Fruit fly (Drosophila melanogaster) whole organism: ENCODE measurements around the gene Nup35.

Source experiments
- CG8478 ChIP-seq: fragments of >200 bp; optimal IDR thresholded peaks from 2 replicates; lab custom pipeline; 2018; ENCODE audit warnings: inconsistent platforms
- Dll ChIP-seq: fragments of >200 bp; optimal IDR thresholded peaks from 2 replicates; lab custom pipeline; 2017
- EcR ChIP-seq, 2 experiments: fragments of >200 bp; optimal IDR thresholded peaks; 2 replicates each; lab custom pipeline; 2017; ENCODE audit warnings: missing biosample characterization in 2 of 2, missing genetic modification characterization in 2 of 2, missing genetic modification reagents in 2 of 2
- pan ChIP-seq: fragments of >200 bp; optimal IDR thresholded peaks from 2 replicates; lab custom pipeline; 2017
- psq ChIP-seq: fragments of >200 bp; optimal IDR thresholded peaks from 2 replicates; lab custom pipeline; 2017
- usp ChIP-seq: fragments of >200 bp; optimal IDR thresholded peaks from 2 replicates; lab custom pipeline; 2017; ENCODE audit warnings: missing biosample characterization, missing genetic modification characterization, mixed read lengths

The Nup35 gene

DNA sequence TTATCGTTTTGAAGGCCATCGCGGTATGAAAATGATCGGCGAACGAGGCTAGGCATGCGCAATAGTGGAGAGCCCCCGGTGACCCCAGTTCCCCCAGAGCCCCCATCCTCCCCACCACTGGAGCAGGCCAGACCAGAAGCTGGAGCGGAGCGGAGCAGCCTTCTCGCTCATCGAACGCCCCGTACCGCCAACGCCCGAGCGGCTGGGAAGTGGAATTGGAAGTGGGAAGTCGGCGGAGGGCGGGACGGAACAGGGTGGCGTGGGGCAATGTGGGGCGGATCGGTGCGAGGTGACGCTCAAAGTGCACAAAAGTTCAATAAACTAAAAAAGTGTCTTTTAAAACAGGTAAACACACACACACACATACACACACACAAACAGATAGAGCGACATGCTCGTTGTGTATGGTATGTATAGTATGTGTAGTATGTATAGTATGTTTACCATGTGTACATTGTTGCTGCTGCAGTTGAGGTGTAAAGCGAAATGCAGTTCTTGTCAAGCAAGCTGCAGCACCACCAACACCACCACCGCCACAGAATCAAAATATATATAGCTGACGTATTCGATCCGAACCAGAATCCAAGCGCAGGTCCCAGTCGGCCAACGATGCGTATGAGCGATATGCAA, 23.7 kb downstream of the Nup35 start:
- TF ChIP-seq usp (GFP tag; lab: Kevin White, UChicago) (no peak), EcR (GFP tag; optimal IDR thresholded peaks at IDR 0.05; lab: Kevin White, UChicago) (peak in 1 of 2 experiments; percentile 24)

DNA sequence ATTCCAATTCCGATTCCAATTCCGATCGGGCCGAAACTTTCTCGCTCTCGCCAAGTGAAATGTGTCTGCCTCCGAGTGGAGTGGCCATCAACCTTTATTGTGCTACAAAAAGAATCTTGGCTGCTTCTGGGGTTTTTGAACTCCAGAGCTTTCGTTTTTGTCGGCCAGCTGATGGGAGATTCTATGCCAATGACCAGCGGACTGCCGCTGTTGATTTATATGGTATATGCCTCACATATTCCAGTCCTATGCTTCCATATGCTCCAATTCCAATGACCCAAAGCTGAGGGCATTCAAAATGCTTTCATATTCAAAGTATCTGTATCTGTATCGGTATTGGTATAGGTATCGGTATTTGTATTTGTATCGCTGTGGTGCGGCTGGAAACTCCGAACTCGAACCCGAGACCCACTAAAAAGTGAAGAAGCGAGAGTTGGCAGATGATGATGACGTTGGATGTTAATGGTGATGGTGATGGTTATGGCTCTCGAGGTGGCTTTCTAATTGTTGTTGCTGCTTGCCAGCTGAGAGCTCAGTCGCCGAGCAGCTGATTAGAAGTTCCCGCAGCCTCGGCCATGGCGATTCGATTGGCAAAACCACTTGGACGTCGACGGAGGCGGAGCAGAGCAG, 25.0 kb downstream of the Nup35 start:
- no peak for TF ChIP-seq psq (lab: Kevin White, UChicago)
- TF ChIP-seq CG8478 (lab: Kevin White, UChicago), result no peak
- no peak for TF ChIP-seq Dll (lab: Kevin White, UChicago)

DNA sequence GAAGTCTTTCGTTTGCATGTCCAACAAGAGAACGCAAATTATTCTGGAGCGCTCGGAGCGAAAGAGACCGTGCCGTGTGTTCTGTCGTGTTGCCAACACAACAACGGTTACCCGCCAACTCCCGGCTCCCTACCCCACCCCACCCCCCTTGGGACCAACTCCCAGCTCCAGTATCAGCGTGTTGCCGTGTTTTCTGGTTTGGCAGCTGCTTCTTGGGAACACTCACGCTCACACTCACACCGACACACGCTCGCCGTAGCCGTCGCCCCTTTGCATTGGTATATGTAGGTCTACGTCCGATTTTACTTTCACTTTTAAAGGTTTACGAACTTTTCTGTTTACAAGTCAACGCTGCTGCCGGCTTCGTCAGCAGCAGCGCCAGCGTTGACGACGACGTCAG, 27.3 kb downstream of the Nup35 start:
- TF ChIP-seq Dll (lab: Kevin White, UChicago) (no peak), EcR (GFP tag; optimal IDR thresholded peaks at IDR 0.05; lab: Kevin White, UChicago) (peak; percentile 84 to 94)

DNA sequence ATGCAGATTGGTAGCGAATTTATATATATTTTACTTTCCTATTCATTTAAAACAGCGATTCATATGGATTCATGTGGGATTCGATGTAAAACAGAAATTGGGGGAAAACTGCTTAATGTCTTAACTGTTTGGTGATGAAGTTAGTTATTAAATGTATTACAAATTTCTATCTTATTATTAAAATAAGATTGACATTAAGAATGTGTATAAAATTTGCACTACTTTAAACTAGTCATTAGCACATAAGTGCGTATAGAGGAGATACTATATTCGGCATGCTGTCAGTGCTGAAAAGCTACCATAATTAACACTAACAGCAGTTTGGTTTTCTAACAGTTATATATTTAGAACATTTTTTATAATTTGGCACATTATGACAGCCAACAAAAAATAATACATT, 27.7 kb downstream of the Nup35 start:
- TF ChIP-seq EcR (GFP tag; optimal IDR thresholded peaks at IDR 0.05; lab: Kevin White, UChicago), result no peak

DNA sequence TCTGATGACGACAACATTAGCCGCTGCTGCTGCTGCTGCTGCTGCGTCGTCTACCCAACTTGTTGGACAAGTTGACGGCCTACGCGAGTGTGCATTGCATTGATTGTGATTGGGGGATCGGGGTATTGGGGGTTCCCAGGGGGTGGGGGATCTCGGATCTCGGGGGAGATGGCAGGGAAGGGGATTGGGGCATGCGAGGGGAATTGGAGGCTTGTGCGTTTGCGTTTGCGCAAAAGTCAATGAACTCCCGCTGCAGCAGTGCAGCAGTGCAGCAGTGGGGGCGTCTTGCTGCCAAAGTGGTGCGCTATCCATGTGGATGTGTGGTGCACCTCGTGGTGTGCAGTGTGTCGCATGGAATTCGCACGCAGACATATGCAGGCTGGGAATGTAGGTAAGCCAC, 28.8 kb downstream of the Nup35 start:
- TF ChIP-seq EcR (GFP tag; optimal IDR thresholded peaks at IDR 0.05; lab: Kevin White, UChicago) (peak in 1 of 2 experiments; percentile 77), psq (lab: Kevin White, UChicago) (no peak)

DNA sequence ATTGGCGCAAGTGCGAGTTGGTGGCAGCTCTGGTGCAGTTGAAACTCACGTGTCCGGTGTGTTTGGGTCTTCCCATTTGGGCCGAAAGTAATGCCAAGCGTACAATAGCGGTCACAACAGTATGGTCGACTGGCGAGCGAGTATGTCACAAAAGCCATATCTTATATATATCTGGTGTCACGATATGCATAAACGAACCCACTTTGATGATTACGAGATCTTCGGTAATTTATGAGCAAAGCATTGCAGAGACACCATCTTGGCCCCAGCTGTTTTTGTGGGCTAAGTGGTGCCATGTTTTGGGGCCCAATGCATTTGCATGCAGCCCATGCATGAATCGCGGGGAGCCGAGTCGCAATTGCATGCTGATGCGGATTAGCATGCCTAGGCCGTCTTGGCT, 30.9 kb downstream of the Nup35 start:
- no peak for TF ChIP-seq CG8478 (lab: Kevin White, UChicago)
- TF ChIP-seq usp (GFP tag; lab: Kevin White, UChicago), result no peak
- no peak for TF ChIP-seq Dll (lab: Kevin White, UChicago)
- TF ChIP-seq EcR (GFP tag; optimal IDR thresholded peaks at IDR 0.05; lab: Kevin White, UChicago), result no peak
- TF ChIP-seq pan (lab: Kevin White, UChicago), result no peak
- no peak for TF ChIP-seq psq (lab: Kevin White, UChicago)

DNA sequence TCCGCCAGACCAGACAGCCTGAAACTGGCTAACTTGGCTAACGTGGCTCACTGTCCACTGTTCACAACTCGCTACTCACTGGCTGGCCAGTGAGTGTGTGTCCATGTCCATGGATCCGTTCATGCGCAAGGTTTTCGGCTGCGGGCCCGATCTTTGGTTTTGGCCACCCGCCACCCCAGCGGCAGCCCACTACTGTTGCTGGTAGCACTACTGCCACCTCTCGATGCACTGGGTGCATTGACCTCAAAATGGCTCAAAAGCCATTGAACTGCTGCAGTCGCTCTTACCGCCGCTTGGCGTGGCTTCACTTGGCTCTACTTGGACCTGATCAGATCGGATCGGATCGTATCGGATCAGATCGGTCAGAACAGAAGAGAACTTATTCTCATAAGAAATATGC, 33.4 kb downstream of the Nup35 start:
- peak in 1 of 2 experiments; percentile 57 for TF ChIP-seq EcR (GFP tag; optimal IDR thresholded peaks at IDR 0.05; lab: Kevin White, UChicago)
- no peak for TF ChIP-seq CG8478 (lab: Kevin White, UChicago)

DNA sequence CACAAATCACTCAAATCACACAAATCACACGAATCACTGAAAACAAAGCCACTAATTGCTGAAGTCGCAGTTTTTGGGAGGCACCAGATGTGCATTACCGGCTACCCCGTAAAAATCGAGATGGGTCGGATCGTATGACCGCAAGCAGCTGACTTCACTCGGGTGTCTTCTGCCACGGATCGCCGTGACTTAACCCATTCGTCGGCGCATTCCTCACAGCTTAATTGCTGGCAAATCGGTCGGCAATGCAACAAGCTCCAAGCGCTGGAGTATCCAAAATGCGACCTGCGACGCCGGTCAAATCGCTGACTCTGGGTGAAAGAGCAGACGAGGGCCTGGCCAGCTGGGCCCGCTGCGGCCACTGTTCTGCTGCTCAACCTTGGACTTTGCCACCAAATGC, 34.8 kb downstream of the Nup35 start:
- TF ChIP-seq psq (lab: Kevin White, UChicago), result no peak
- TF ChIP-seq pan (lab: Kevin White, UChicago), result no peak
- TF ChIP-seq EcR (GFP tag; optimal IDR thresholded peaks at IDR 0.05; lab: Kevin White, UChicago), result no peak
- no peak for TF ChIP-seq CG8478 (lab: Kevin White, UChicago)

DNA sequence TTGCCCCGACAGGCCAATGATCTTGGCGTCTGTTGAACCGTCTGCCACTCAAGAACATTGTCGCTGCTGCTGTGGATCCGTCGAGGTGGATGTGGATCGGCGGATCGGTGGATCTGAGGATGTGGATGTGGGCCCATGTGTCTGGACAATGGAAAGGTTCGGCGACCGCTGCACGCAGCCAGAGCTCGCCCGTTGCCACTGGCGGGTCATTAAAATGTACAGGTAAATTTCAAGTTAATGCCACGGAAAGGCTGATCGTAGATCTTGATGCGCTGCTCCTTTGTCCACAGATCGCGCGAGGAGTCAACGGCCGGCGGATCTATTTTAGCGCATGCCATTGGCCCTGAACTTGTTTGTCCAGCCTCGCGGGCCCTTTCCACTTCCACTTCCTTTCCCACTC, 36.5 kb downstream of the Nup35 start:
- TF ChIP-seq Dll (lab: Kevin White, UChicago) (no peak), psq (lab: Kevin White, UChicago) (no peak), usp (GFP tag; lab: Kevin White, UChicago) (no peak), CG8478 (lab: Kevin White, UChicago) (no peak), pan (lab: Kevin White, UChicago) (no peak), EcR (GFP tag; optimal IDR thresholded peaks at IDR 0.05; lab: Kevin White, UChicago) (peak in 1 of 2 experiments; percentile 75)

DNA sequence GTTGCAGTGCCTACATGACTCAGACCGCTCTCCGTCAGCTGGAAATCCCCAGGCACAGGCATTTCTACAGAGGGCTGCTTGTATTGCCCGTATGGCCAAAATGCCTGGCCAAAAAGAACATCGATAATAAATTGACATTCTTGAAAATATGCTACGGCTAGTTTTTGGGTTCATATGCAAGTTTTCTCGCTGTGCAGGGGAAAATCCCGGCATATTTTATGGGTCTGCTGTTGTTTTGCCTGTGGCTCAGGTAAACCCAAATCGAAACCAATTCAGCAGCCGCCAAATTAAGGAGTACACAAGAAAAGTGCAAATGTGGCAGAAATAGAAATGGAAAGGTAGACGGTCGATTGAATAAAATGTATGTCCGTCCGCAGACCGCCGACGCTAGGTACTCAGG, 36.9 kb downstream of the Nup35 start:
- TF ChIP-seq EcR (GFP tag; optimal IDR thresholded peaks at IDR 0.05; lab: Kevin White, UChicago) (peak in 1 of 2 experiments; percentile 31), psq (lab: Kevin White, UChicago) (no peak), Dll (lab: Kevin White, UChicago) (no peak)

DNA sequence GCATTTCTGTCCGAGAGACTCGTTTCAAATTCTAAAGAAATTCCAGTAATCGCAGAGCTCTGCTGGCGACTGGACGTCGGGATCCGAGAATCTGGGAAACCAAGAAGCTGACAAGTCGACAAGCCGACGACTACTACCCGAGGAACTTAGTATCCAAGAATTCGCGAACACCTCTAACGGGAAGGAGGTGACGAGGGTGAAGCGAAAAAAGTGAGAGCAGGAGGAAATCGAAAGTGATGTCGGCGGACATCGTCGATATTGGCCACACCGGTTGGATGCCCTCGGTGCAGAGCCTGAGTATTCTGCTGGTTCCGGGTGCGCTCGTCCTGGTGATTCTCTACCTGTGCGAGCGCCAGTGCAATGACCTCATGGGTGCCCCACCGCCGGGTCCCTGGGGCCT, 37.7 kb downstream of the Nup35 start, which contains the start of gene phtm:
TSS of gene phtm (plus strand) at position 41 of the 400 bp plus-strand sequence.
- no peak for TF ChIP-seq usp (GFP tag; lab: Kevin White, UChicago)
- TF ChIP-seq Dll (lab: Kevin White, UChicago), result no peak

DNA sequence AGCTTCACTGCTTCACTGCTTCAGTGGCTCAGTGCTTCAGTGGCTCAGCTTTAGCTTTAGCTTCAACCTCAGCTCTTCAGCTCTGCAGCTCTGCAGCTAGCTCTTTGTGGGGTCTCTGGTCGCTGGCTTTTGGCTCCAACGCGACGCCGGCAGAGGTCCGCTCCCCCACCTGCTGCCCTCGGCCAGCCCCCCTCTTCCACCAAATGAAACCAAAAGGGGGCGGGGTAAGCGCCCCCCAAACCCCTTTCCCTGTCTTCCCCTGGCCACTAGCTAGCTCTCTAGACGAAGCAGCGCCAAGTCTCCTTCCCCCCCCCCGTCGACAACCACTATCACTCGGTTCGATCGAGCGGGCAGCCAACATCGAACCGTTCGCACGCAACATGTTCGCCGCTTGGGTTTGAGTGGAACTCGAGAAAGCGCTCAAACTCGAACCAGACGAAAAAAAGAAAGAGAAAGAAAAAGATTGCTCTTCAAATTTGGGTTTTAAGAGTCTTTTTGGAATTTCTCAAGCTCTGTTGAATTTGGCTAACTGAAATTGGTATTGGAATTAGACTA, 45.0 kb downstream of the Nup35 start, which contains the start of gene Cyp18a1:
TSS of gene Cyp18a1 (minus strand) at position 95 of the 555 bp plus-strand sequence.
- TF ChIP-seq CG8478 (lab: Kevin White, UChicago), result no peak
- no peak for TF ChIP-seq usp (GFP tag; lab: Kevin White, UChicago)
- TF ChIP-seq psq (lab: Kevin White, UChicago), result no peak
- no peak for TF ChIP-seq EcR (GFP tag; optimal IDR thresholded peaks at IDR 0.05; lab: Kevin White, UChicago)
- TF ChIP-seq Dll (lab: Kevin White, UChicago), result no peak
- no peak for TF ChIP-seq pan (lab: Kevin White, UChicago)

DNA sequence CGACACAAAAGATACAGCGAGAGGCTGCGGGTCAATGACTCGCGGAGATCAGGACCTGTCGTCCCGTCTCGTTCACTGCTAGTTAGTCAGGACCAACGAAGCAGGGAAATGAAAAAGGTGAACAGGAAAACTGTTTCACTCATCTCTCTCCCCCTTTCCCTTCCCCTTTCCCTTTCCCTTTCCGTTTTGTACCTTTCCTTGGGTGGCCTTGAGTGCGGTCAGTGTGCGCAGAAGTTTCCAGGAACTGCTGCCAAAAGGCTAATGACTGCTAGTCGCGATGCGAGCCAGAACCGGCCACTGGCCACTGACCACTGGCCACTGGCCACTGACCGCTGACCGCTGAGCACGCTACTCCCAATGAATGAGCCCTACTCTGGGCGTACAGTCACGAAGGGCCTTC, 47.6 kb downstream of the Nup35 start:
- peak in 1 of 2 experiments; percentile 50 for TF ChIP-seq EcR (GFP tag; optimal IDR thresholded peaks at IDR 0.05; lab: Kevin White, UChicago)
- TF ChIP-seq pan (lab: Kevin White, UChicago), result no peak
